Fruit fly (Drosophila melanogaster): ENCODE results near the gene naz.

The naz gene

dm6 chr3R:18275113-18275782 lies 53.5 kb downstream of the naz start (continued):
- TF ChIP-seq CG14710 (tag; optimal IDR thresholded peaks at IDR 0.05) (no peak), CG7357 (GFP tag; IDR thresholded peaks at IDR 0.05) (no peak), ase (GFP tag; IDR thresholded peaks at IDR 0.05) (no peak), gfzf (GFP tag; optimal IDR thresholded peaks at IDR 0.05) (no peak), ranshi (GFP tag; IDR thresholded peaks at IDR 0.05) (no peak), Med (GFP tag) (no peak), caup (GFP tag; optimal IDR thresholded peaks at IDR 0.05; ENCODE audit: severe bottlenecking) (no peak)

dm6 chr3R:18274328-18275098 lies 54.2 kb downstream of the naz start, which contains the start of the genes Vps39 and eIF1A:
Vps39 (minus strand) TSS chr3R:18274446.
eIF1A (plus strand) TSS chr3R:18274665.
- TF ChIP-seq emc (GFP tag; optimal IDR thresholded peaks at IDR 0.05) (no peak), phol (tag; optimal IDR thresholded peaks at IDR 0.05) (peak; percentile 49), Hr78 (GFP tag; optimal IDR thresholded peaks at IDR 0.05) (no peak), kni (GFP tag; optimal IDR thresholded peaks at IDR 0.05) (no peak), Doc2 (GFP tag; IDR thresholded peaks at IDR 0.05) (no peak), cato (GFP tag; optimal IDR thresholded peaks at IDR 0.05; ENCODE audit: borderline replicate concordance) (no peak), da (GFP tag; optimal IDR thresholded peaks at IDR 0.05) (no peak), tap (tag; optimal IDR thresholded peaks at IDR 0.05) (no peak), CG6689 (GFP tag; IDR thresholded peaks at IDR 0.05) (peak; percentile 37; the same call in 1 of the 2 replicates), NfI (GFP tag; optimal IDR thresholded peaks at IDR 0.05) (peak; percentile 16), CG11504 (tag; optimal IDR thresholded peaks at IDR 0.05) (no peak), pan (optimal IDR thresholded peaks at IDR 0.05) (no peak), pan (GFP tag; optimal IDR thresholded peaks at IDR 0.05 in 1 of 2, IDR thresholded peaks at IDR 0.05 in 1 of 2) (no peak), ems (GFP tag; optimal IDR thresholded peaks at IDR 0.05) (peak; percentile 58), zen2 (GFP tag; IDR thresholded peaks at IDR 0.05; ENCODE audit: partially characterized antibody) (peak; percentile 71; the same call in 1 of the 3 replicates), CG4820 (GFP tag; optimal IDR thresholded peaks at IDR 0.05) (no peak), sim (GFP tag; IDR thresholded peaks at IDR 0.05) (no peak), disco-r (GFP tag; optimal IDR thresholded peaks at IDR 0.05) (no peak), ssp (GFP tag; IDR thresholded peaks at IDR 0.05) (peak; percentile 47), CG10979 (tag; optimal IDR thresholded peaks at IDR 0.05) (peak; percentile 30), CG11695 (GFP tag; IDR thresholded peaks at IDR 0.05) (no peak), sna (GFP tag; IDR thresholded peaks at IDR 0.05; ENCODE audit: partially characterized antibody) (peak; percentile 94), pzg (GFP tag; optimal IDR thresholded peaks at IDR 0.05) (peak; percentile 82), oc (tag; optimal IDR thresholded peaks at IDR 0.05) (no peak), CoRest (tag; optimal IDR thresholded peaks at IDR 0.05) (peak; percentile 51), CG6254 (GFP tag; optimal IDR thresholded peaks at IDR 0.05) (no peak), tup (GFP tag; optimal IDR thresholded peaks at IDR 0.05) (no peak), grn (GFP tag; optimal IDR thresholded peaks at IDR 0.05) (no peak), ap (GFP tag; IDR thresholded peaks at IDR 0.05) (no peak), CG6175 (GFP tag; IDR thresholded peaks at IDR 0.05) (no peak), Opbp (GFP tag; IDR thresholded peaks at IDR 0.05; ENCODE audit: partially characterized antibody) (peak; percentile 69), vfl (GFP tag; optimal IDR thresholded peaks at IDR 0.05) (no peak), CG32532 (GFP tag; IDR thresholded peaks at IDR 0.05) (0 out of 2 replicates have a peak, but pooled peaks have one; percentile 35), sug (tag; optimal IDR thresholded peaks at IDR 0.05) (no peak), CG1529 (GFP tag; optimal IDR thresholded peaks at IDR 0.05) (no peak), Dbx (GFP tag; IDR thresholded peaks at IDR 0.05) (0 out of 3 replicates have a peak, but pooled peaks have one; percentile 43), zen (tag; optimal IDR thresholded peaks at IDR 0.05) (peak; percentile 42), CG12744 (GFP tag; optimal IDR thresholded peaks at IDR 0.05) (peak; percentile 28), toy (GFP tag; IDR thresholded peaks at IDR 0.05) (no peak), Xrp1 (GFP tag; IDR thresholded peaks at IDR 0.05) (peak; percentile 40; the same call in 1 of the 2 replicates)

Data from whole organism, embryonic.